Worm (Caenorhabditis elegans): Measurements from ENCODE around the gene str-200.
"Not testable (repeated sequence)": the region's sequence is repeated elsewhere in the genome, so short reads cannot be mapped to it uniquely, and the experiment has no call there.

Gene str-200

DNA sequence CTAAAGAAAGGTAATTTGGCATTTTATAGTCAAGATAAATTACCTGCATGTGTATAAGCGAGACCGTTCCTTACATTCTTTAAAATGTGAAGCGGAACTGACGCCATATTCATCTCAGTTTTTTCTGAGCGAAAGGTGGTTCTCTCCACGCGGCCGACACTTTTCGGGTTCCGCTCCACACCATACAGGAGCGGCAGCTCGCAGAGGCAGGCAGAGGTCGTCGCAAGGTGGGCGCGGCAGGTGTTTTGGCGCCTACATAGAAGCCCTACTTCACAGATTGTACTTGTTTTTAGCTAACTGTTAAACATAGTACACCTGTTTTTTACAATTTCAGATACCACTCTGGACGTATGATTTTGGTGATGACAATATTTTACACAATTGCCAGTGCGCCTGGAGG is 9.9 kb upstream of the str-200 start:
- no peak for TF ChIP-seq blmp-1 (tag; optimal IDR thresholded peaks at IDR 0.05; ENCODE audit: insufficient read depth)
- no peak for TF ChIP-seq nhr-10 (tag; optimal IDR thresholded peaks at IDR 0.05)
- no peak for TF ChIP-seq lin-11 (tag; optimal IDR thresholded peaks at IDR 0.05)
- TF ChIP-seq lsy-2 (tag; optimal IDR thresholded peaks at IDR 0.05): no peak
- TF ChIP-seq nhr-25 (tag; optimal IDR thresholded peaks at IDR 0.05): no peak
- no peak for TF ChIP-seq mdl-1 (tag; optimal IDR thresholded peaks at IDR 0.05)
- no peak for TF ChIP-seq F13H6.1 (tag; optimal IDR thresholded peaks at IDR 0.05)
- TF ChIP-seq nhr-6 (tag; optimal IDR thresholded peaks at IDR 0.05): no peak
- no peak for TF ChIP-seq peb-1 (tag; optimal IDR thresholded peaks at IDR 0.05)
- no peak for TF ChIP-seq fos-1 (tag; optimal IDR thresholded peaks at IDR 0.05)
- TF ChIP-seq nhr-23 (tag; optimal IDR thresholded peaks at IDR 0.05): no peak
- no peak for TF ChIP-seq C34F6.9 (tag; optimal IDR thresholded peaks at IDR 0.05)
- TF ChIP-seq ceh-16 (tag; optimal IDR thresholded peaks at IDR 0.05): no peak

DNA sequence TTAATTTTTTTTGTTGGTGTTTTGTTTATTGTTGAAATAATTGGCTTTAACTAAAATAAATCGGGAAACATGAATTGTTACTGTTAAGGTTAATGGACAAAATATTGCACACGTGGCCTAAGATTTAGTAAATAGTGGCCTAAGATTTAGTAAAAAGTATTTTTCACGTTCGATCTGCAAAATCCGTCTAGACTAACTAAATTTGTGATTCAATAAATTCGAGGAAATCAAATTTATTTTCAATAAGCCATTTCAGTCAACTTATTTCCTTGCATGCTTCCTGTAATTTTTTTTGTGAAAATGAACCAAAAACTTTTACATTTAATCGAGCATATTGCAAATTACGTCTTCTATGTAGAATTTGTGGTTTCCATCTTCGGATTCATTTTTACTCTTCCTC is 8.8 kb upstream of the str-200 start, which contains the start of gene srw-72:
Gene srw-72 (plus strand): TSS at position 301 of the 400 bp plus-strand sequence.
- TF ChIP-seq sem-4 (tag; optimal IDR thresholded peaks at IDR 0.05): no peak
- no peak for TF ChIP-seq nhr-25 (tag; optimal IDR thresholded peaks at IDR 0.05)
- no peak for TF ChIP-seq ZK546.5 (tag; optimal IDR thresholded peaks at IDR 0.05)
- TF ChIP-seq nhr-77 (tag; optimal IDR thresholded peaks at IDR 0.05): no peak
- TF ChIP-seq C34F6.9 (tag; optimal IDR thresholded peaks at IDR 0.05): no peak
- TF ChIP-seq aly-2 (tag; optimal IDR thresholded peaks at IDR 0.05): no peak
- no peak for TF ChIP-seq mbf-1 (tag; optimal IDR thresholded peaks at IDR 0.05)
- TF ChIP-seq R02D3.7 (tag; optimal IDR thresholded peaks at IDR 0.05): no peak
- no peak for TF ChIP-seq nhr-10 (tag; optimal IDR thresholded peaks at IDR 0.05)
- no peak for TF ChIP-seq ama-1 (optimal IDR thresholded peaks at IDR 0.05)
- no peak for TF ChIP-seq fos-1 (tag; optimal IDR thresholded peaks at IDR 0.05)
- TF ChIP-seq ztf-11 (tag; optimal IDR thresholded peaks at IDR 0.05): no peak
- TF ChIP-seq nhr-11 (tag; optimal IDR thresholded peaks at IDR 0.05): no peak

DNA sequence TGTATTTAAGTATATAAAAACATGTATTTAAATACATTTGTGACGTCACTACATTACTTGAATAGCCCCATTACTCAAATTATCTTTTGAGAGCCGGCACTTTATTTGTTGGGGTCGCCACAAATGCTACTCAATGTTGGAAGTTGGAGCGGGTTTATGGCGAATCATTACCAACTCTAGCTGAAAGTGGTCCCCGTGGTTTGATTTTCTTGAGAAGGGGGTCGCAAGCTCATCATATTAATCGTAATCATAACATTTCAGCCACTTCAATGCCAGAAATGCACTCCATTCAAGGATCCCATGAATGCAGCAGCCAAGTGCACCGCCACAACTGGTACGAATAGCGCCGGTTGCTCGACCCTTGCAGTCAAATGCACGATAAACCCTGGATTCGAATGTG is 6.3 kb upstream of the str-200 start, which contains the start of gene F20E11.7:
Gene F20E11.7 (plus strand): TSS at position 301 of the 400 bp plus-strand sequence.
- not testable (repeated sequence) for TF ChIP-seq unc-55 (GFP tag; optimal IDR thresholded peaks at IDR 0.05); ZK546.5 (tag; optimal IDR thresholded peaks at IDR 0.05); nhr-11 (tag; optimal IDR thresholded peaks at IDR 0.05)

DNA sequence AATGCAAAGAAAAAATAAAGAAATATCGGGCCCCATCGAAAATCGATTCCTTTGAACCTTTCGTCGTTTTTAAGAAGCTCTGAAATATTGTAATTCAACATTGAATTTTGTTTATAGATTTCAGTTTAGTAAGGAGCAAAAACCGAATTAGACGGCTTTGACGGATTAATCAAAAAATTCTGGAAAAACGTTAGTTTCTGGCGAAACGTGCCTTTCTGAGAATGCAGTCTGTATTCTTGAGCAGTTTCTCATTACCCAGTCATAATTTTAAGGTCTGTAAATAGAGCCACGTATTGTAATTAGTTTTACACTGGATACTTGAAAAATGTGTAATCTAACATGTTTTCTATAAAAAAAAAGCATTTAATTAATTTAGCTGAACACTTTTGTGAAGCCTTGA is 2.1 kb upstream of the str-200 start, which contains the start of gene srz-48:
Gene srz-48 (minus strand): TSS at position 101 of the 400 bp plus-strand sequence.
- TF ChIP-seq lin-11 (tag; optimal IDR thresholded peaks at IDR 0.05) (no peak), peb-1 (tag; optimal IDR thresholded peaks at IDR 0.05) (no peak), nhr-10 (tag; optimal IDR thresholded peaks at IDR 0.05) (no peak), nhr-23 (tag; optimal IDR thresholded peaks at IDR 0.05) (no peak), alr-1 (tag; optimal IDR thresholded peaks at IDR 0.05) (no peak), ama-1 (optimal IDR thresholded peaks at IDR 0.05) (no peak), blmp-1 (tag; optimal IDR thresholded peaks at IDR 0.05; ENCODE audit: insufficient read depth) (no peak), nhr-237 (tag; optimal IDR thresholded peaks at IDR 0.05) (no peak), sma-3 (GFP tag; optimal IDR thresholded peaks at IDR 0.05) (no peak), lsy-2 (tag; optimal IDR thresholded peaks at IDR 0.05) (no peak), nhr-25 (tag; optimal IDR thresholded peaks at IDR 0.05) (no peak), dmd-4 (tag; optimal IDR thresholded peaks at IDR 0.05) (no peak), unc-55 (GFP tag; optimal IDR thresholded peaks at IDR 0.05) (no peak), nhr-11 (tag; optimal IDR thresholded peaks at IDR 0.05) (no peak), mbf-1 (tag; optimal IDR thresholded peaks at IDR 0.05) (no peak)

DNA sequence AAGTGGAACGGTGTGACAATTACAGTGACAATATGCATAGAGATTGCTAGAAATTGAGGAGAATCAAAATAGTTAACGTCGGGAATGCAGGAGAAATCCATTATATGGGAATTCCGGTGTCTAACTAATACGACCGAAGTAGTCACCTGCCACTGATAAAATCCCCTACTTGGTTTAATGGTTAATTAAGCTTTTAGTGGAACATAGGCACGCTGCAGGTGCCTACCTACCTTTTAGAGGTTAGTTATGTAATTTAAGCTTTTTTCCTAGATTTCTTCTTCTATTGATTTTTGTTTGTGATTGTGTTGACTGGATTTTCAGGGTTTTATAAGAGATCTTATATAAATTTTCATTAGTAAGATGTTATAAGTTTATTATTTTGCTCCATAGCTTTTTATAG is 1.8 kb downstream of the str-200 start, which contains the start of gene srh-203:
Gene srh-203 (minus strand): TSS at position 101 of the 400 bp plus-strand sequence.
- not testable (repeated sequence) for TF ChIP-seq unc-55 (GFP tag; optimal IDR thresholded peaks at IDR 0.05); snpc-4 (tag; optimal IDR thresholded peaks at IDR 0.05); gmeb-1 (tag; optimal IDR thresholded peaks at IDR 0.05)

DNA sequence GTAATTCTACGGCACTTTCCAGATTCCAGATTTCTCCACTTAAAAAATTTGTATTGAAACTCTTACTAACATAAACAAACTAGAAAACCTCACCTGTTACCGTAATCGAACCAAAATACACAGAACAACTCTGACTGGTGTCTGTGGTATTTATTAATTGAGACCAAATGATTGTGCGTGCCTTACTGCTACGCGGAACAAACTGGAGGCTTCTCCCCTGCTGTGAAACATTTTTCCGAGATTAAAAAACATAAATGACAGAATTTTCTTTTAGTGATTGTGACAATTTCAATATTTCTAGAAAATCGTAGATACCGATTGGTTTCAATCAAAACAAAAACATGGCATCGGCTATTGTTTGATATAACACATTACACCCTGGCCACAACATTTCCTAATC is 8.1 kb downstream of the str-200 start:
- TF ChIP-seq sma-3 (GFP tag; optimal IDR thresholded peaks at IDR 0.05) (no peak), elt-3 (tag; optimal IDR thresholded peaks at IDR 0.05) (no peak), lin-11 (tag; optimal IDR thresholded peaks at IDR 0.05) (no peak), C34F6.9 (tag; optimal IDR thresholded peaks at IDR 0.05) (no peak), skn-1 (tag; optimal IDR thresholded peaks at IDR 0.05) (no peak), unc-39 (tag; optimal IDR thresholded peaks at IDR 0.05) (no peak), nhr-6 (tag; optimal IDR thresholded peaks at IDR 0.05) (no peak), nhr-237 (tag; optimal IDR thresholded peaks at IDR 0.05) (no peak), ztf-1 (GFP tag; conservative IDR thresholded peaks at IDR 0.05) (no peak), sem-4 (tag; optimal IDR thresholded peaks at IDR 0.05) (no peak), nhr-23 (tag; optimal IDR thresholded peaks at IDR 0.05) (no peak), nhr-129 (tag; optimal IDR thresholded peaks at IDR 0.05) (no peak), aly-2 (tag; optimal IDR thresholded peaks at IDR 0.05) (no peak)

Measured in whole organism, L2 larva.